Worm (Caenorhabditis elegans) whole organism, young adult: ENCODE data around the gene C17G10.13.
"Not testable (repeated sequence)": the region's sequence is repeated elsewhere in the genome, so short reads cannot be mapped to it uniquely, and the experiment has no call there.

Experiments
- D2030.7 ChIP-seq: fragments of 200-800 bp; sonication (Bioruptor generic); IDR thresholded peaks from 2 replicates; pipeline ENCODE4 v1.3.6; 2022; ENCODE audit warnings: missing genetic modification reagents, missing genetic modification characterization, missing compliant biosample characterization
- F22D6.2 ChIP-seq: sonication (generic microtip); optimal IDR thresholded peaks from 2 replicates; lab custom pipeline; 2016; ENCODE audit warnings: mild to moderate bottlenecking, missing genetic modification characterization, missing compliant biosample characterization
- F23B12.7 ChIP-seq: sonication (generic microtip); optimal IDR thresholded peaks from 2 replicates; lab custom pipeline; 2017; ENCODE audit warnings: missing genetic modification characterization, mild to moderate bottlenecking, missing compliant biosample characterization, antibody characterized with exemption, moderate library complexity; ENCODE audit not compliant: insufficient read depth
- F33H1.4 ChIP-seq: fragments of 200-800 bp; sonication (Bioruptor generic); IDR thresholded peaks from 2 replicates; pipeline ENCODE4 v1.3.6; 2022; ENCODE audit warnings: missing genetic modification reagents, missing genetic modification characterization, missing compliant biosample characterization
- F57C9.4 ChIP-seq: sonication (generic microtip); optimal IDR thresholded peaks from 2 replicates; lab custom pipeline; 2017; ENCODE audit warnings: mild to moderate bottlenecking, missing genetic modification characterization, missing compliant biosample characterization
- T26A5.8 ChIP-seq: sonication (generic microtip); optimal IDR thresholded peaks from 2 replicates; lab custom pipeline; 2016; ENCODE audit warnings: missing genetic modification characterization, missing compliant biosample characterization
- Y67H2A.10 ChIP-seq: fragments of 200-800 bp; sonication (Bioruptor generic); conservative IDR thresholded peaks from 2 replicates; pipeline ENCODE4 v1.3.6; 2022; ENCODE audit warnings: missing genetic modification reagents, missing genetic modification characterization, missing compliant biosample characterization
- aptf-2 ChIP-seq: fragments of 200-800 bp; sonication (Bioruptor generic); conservative IDR thresholded peaks from 2 replicates; pipeline ENCODE4 v1.3.6; 2022; ENCODE audit warnings: missing genetic modification reagents, missing genetic modification characterization, missing compliant biosample characterization
- aptf-3 ChIP-seq: fragments of 200-800 bp; sonication (Bioruptor generic); IDR thresholded peaks from 2 replicates; pipeline ENCODE4 v1.3.6; 2022; ENCODE audit warnings: missing genetic modification characterization, missing compliant biosample characterization
- attf-3 ChIP-seq: fragments of 200-800 bp; sonication (Bioruptor generic); conservative IDR thresholded peaks from 2 replicates; pipeline ENCODE4 v1.3.6; 2022; ENCODE audit warnings: missing genetic modification reagents, missing genetic modification characterization, missing compliant biosample characterization
- attf-5 ChIP-seq: fragments of 200-800 bp; sonication (Bioruptor generic); optimal IDR thresholded peaks from 2 replicates; lab custom pipeline; 2018; ENCODE audit warnings: mild to moderate bottlenecking, missing genetic modification characterization, missing compliant biosample characterization
- attf-6 ChIP-seq: fragments of 200-800 bp; sonication (Bioruptor generic); IDR thresholded peaks from 2 replicates; pipeline ENCODE4 v1.3.6; 2022; ENCODE audit warnings: missing genetic modification reagents, missing genetic modification characterization, missing compliant biosample characterization
- bed-1 ChIP-seq: fragments of 200-800 bp; sonication (Bioruptor generic); IDR thresholded peaks from 2 replicates; pipeline ENCODE4 v1.3.6; 2022; ENCODE audit warnings: missing genetic modification reagents, missing genetic modification characterization, missing compliant biosample characterization
- cebp-2 ChIP-seq: fragments of 200-800 bp; sonication (Bioruptor generic); IDR thresholded peaks from 2 replicates; pipeline ENCODE4 v1.3.6; 2022; ENCODE audit warnings: missing genetic modification characterization, missing compliant biosample characterization
- ceh-100 ChIP-seq: fragments of 200-800 bp; sonication (Bioruptor generic); IDR thresholded peaks from 2 replicates; pipeline ENCODE4 v1.3.6; 2022; ENCODE audit warnings: missing genetic modification reagents, missing genetic modification characterization, missing compliant biosample characterization
- ceh-91 ChIP-seq: fragments of 200-800 bp; sonication (Bioruptor generic); IDR thresholded peaks from 2 replicates; pipeline ENCODE4 v1.3.6; 2022; ENCODE audit warnings: missing genetic modification reagents, missing genetic modification characterization, missing compliant biosample characterization
- dox-1 ChIP-seq: fragments of 200-800 bp; sonication (Bioruptor generic); IDR thresholded peaks from 2 replicates; pipeline ENCODE4 v1.3.6; 2022; ENCODE audit warnings: missing genetic modification reagents, missing genetic modification characterization, missing compliant biosample characterization
- dpff-1 ChIP-seq: sonication (generic microtip); optimal IDR thresholded peaks from 2 replicates; lab custom pipeline; 2017; ENCODE audit warnings: mild to moderate bottlenecking, missing genetic modification characterization, missing compliant biosample characterization
- egl-44 ChIP-seq: fragments of 200-800 bp; sonication (Bioruptor generic); IDR thresholded peaks from 2 replicates; pipeline ENCODE4 v1.3.6; 2022; ENCODE audit warnings: missing genetic modification reagents, missing genetic modification characterization, missing compliant biosample characterization
- egrh-3 ChIP-seq: fragments of 200-800 bp; sonication (Bioruptor generic); IDR thresholded peaks from 2 replicates; pipeline ENCODE4 v1.3.6; 2022; ENCODE audit warnings: missing genetic modification reagents, missing genetic modification characterization, missing compliant biosample characterization
- ekl-4 ChIP-seq: fragments of 200-800 bp; sonication (Bioruptor generic); IDR thresholded peaks from 2 replicates; pipeline ENCODE4 v1.3.6; 2022; ENCODE audit warnings: missing genetic modification reagents, missing genetic modification characterization, missing compliant biosample characterization
- ets-4 ChIP-seq: fragments of 200-800 bp; sonication (Bioruptor generic); optimal IDR thresholded peaks from 2 replicates; lab custom pipeline; 2018; ENCODE audit warnings: mild to moderate bottlenecking, missing genetic modification characterization, missing compliant biosample characterization
- fkh-3 ChIP-seq: sonication (generic microtip); optimal IDR thresholded peaks from 2 replicates; lab custom pipeline; 2016; ENCODE audit warnings: mild to moderate bottlenecking, missing genetic modification characterization, missing compliant biosample characterization
- hsf-1 ChIP-seq: fragments of 200-800 bp; sonication (Bioruptor generic); IDR thresholded peaks from 2 replicates; pipeline ENCODE4 v1.3.6; 2022; ENCODE audit warnings: missing genetic modification reagents, missing genetic modification characterization, missing compliant biosample characterization
- let-607 ChIP-seq, 2 experiments: fragments of 200-800 bp in 1 of 2; sonication (Bioruptor generic) in 1 of 2; sonication (generic microtip) in 1 of 2; optimal IDR thresholded peaks; 2 replicates each; lab custom pipeline; 2016 to 2018; ENCODE audit warnings: mild to moderate bottlenecking in 2 of 2, missing compliant biosample characterization in 2 of 2, missing genetic modification characterization in 2 of 2, moderate library complexity in 2 of 2, missing genotype in 1 of 2
- lin-26 ChIP-seq: fragments of 200-800 bp; sonication (Bioruptor generic); IDR thresholded peaks from 2 replicates; pipeline ENCODE4 v1.3.6; 2022; ENCODE audit warnings: missing genetic modification reagents, missing genetic modification characterization, missing compliant biosample characterization
- lin-54 ChIP-seq: fragments of 200-800 bp; sonication (Bioruptor generic); optimal IDR thresholded peaks from 2 replicates; lab custom pipeline; 2018; ENCODE audit warnings: mild to moderate bottlenecking, missing genetic modification characterization, missing compliant biosample characterization
- lsl-1 ChIP-seq: fragments of 200-800 bp; sonication (Bioruptor generic); optimal IDR thresholded peaks from 2 replicates; lab custom pipeline; 2018; ENCODE audit warnings: mild to moderate bottlenecking, missing genetic modification characterization, moderate library complexity, missing compliant biosample characterization
- madf-6 ChIP-seq: fragments of 200-800 bp; sonication (Bioruptor generic); IDR thresholded peaks from 2 replicates; pipeline ENCODE4 v1.3.6; 2022; ENCODE audit warnings: missing genetic modification reagents, missing genetic modification characterization, missing compliant biosample characterization
- nfyb-1 ChIP-seq: fragments of 200-800 bp; sonication (Bioruptor generic); IDR thresholded peaks from 2 replicates; pipeline ENCODE4 v1.3.6; 2022; ENCODE audit warnings: missing genetic modification reagents, missing genetic modification characterization, missing compliant biosample characterization
- nhr-179 ChIP-seq: sonication (generic microtip); optimal IDR thresholded peaks from 2 replicates; lab custom pipeline; 2016; ENCODE audit warnings: mild to moderate bottlenecking, missing genetic modification characterization, missing compliant biosample characterization
- repo-1 ChIP-seq: sonication (generic microtip); optimal IDR thresholded peaks from 2 replicates; lab custom pipeline; 2017; ENCODE audit warnings: mild to moderate bottlenecking, missing genetic modification characterization, missing compliant biosample characterization
- snpc-1.1 ChIP-seq: sonication (generic microtip); optimal IDR thresholded peaks from 2 replicates; lab custom pipeline; 2017; ENCODE audit warnings: missing genetic modification characterization, mild to moderate bottlenecking, missing compliant biosample characterization, antibody characterized with exemption, moderate library complexity, missing genotype, missing genetic modification reagents; ENCODE audit not compliant: insufficient read depth
- snpc-1.3 ChIP-seq: sonication (generic microtip); optimal IDR thresholded peaks from 2 replicates; lab custom pipeline; 2017; ENCODE audit warnings: missing genetic modification characterization, mild to moderate bottlenecking, missing compliant biosample characterization, antibody characterized with exemption, moderate library complexity, missing genotype, missing genetic modification reagents; ENCODE audit not compliant: insufficient read depth
- unc-62 ChIP-seq: fragments of 150-350 bp; optimal IDR thresholded peaks from 2 replicates; lab custom pipeline; 2014; ENCODE audit warnings: missing biosample characterization, missing genetic modification reagents, missing genetic modification characterization
- ztf-25 ChIP-seq: fragments of 200-800 bp; sonication (Bioruptor generic); IDR thresholded peaks from 2 replicates; pipeline ENCODE4 v1.3.6; 2022; ENCODE audit warnings: missing genetic modification reagents, missing genetic modification characterization, missing compliant biosample characterization

Gene C17G10.13

ce11 chrII:5589690-5590089 is at the start of gene C17G10.13:
Gene C17G10.13 (minus strand): TSS chrII:5589790.
- TF ChIP-seq lin-54 (no peak), egl-44 (no peak), ets-4 (GFP tag; lab: Kevin White, UChicago) (no peak), fkh-3 (tag; lab: Kevin White, UChicago) (no peak), lsl-1 (no peak)

DNA sequence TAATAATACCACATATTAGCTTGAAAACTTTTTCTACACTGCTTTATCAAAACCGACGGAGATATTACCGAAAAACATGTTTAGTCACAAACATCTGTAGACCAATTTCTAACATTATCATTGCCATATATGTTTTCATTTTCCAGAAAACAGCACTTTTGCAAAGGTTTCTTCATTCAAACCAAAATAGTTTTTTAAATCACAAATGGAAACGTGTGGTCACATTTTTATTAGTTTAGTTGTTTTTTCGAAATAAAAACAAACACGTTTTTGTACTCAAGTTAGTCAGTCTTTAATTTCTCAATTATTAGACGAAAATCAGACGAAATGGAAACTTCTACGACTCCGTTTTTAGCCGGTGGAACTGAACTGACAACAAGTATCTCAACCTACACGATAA is 48.5 kb upstream of the C17G10.13 start, which contains the start of gene F59E12.3:
Gene F59E12.3, plus strand, starts transcription at position 301 of the 400 bp plus-strand sequence.
- no peak for TF ChIP-seq lin-26
- TF ChIP-seq ztf-25: no peak
- TF ChIP-seq nhr-179 (tag; lab: Kevin White, UChicago): no peak
- TF ChIP-seq madf-6: no peak
- TF ChIP-seq nfyb-1: no peak
- TF ChIP-seq aptf-3 (GFP tag; lab: Robert Waterston, UW): no peak
- TF ChIP-seq attf-5 (GFP tag; lab: Kevin White, UChicago): no peak
- no peak for TF ChIP-seq unc-62 (GFP tag; lab: Kevin White, UChicago)
- no peak for TF ChIP-seq egrh-3
- no peak for TF ChIP-seq D2030.7 (GFP tag; lab: Robert Waterston, UW)
- TF ChIP-seq ekl-4 (GFP tag; lab: Robert Waterston, UW): no peak
- TF ChIP-seq bed-1: no peak
- no peak for TF ChIP-seq F33H1.4 (GFP tag; lab: Robert Waterston, UW)
- TF ChIP-seq hsf-1 (GFP tag; lab: Robert Waterston, UW): no peak
- TF ChIP-seq dpff-1 (tag; lab: Kevin White, UChicago): no peak
- no peak for TF ChIP-seq aptf-2
- no peak for TF ChIP-seq Y67H2A.10

- TF ChIP-seq ceh-100 (GFP tag; lab: Robert Waterston, UW) (no peak), lin-54 (no peak), attf-6 (no peak), nhr-179 (tag; lab: Kevin White, UChicago) (no peak), ceh-91 (no peak)
Observed at ce11 chrII:5636826-5637225, 47.2 kb upstream of the C17G10.13 start, which contains the start of gene F59E12.8. Gene F59E12.8 (minus strand): TSS chrII:5636926.

DNA sequence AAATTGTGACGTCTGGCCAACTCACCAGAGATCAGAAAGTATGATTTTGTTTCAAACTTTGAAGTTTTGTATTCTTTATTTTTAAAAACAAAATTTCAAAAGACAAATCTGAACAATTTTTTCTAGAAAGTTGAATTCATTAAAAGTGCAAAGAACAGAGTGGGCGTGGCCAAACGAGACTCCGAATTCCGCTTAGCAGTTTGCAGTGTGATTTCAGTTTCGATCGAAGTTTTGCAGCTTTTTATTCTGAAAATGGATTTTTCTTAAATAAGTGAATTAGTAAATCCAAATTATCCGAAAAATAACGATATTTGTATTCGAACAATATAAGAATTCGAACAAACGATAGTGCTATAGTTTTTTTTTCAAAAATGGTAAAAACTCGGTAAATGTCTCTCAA is 43.9 kb upstream of the C17G10.13 start:
- TF ChIP-seq attf-3 (GFP tag; lab: Robert Waterston, UW) (peak; percentile 87), snpc-1.3 (tag; lab: Kevin White, UChicago) (no peak)

- not testable (repeated sequence) for TF ChIP-seq repo-1; dox-1 (GFP tag; lab: Robert Waterston, UW); F57C9.4 (tag; lab: Kevin White, UChicago)
Observed at ce11 chrII:5630851-5631401, 41.3 kb upstream of the C17G10.13 start, which contains the start of the genes F59E12.6 and npl-4.1. Gene F59E12.6 (minus strand): TSS chrII:5630951. Gene npl-4.1 (plus strand): TSS chrII:5631351.

ce11 chrII:5628326-5628818 is 38.8 kb upstream of the C17G10.13 start, which contains the start of gene F59E12.15:
Gene F59E12.15 (minus strand): TSS chrII:5628376.
- no peak for TF ChIP-seq snpc-1.1
- no peak for TF ChIP-seq F23B12.7
- TF ChIP-seq T26A5.8 (tag; lab: Kevin White, UChicago): no peak
- TF ChIP-seq cebp-2 (GFP tag; lab: Robert Waterston, UW): no peak
- no peak for TF ChIP-seq F22D6.2 (tag; lab: Kevin White, UChicago)
- TF ChIP-seq let-607 (tag; optimal IDR thresholded peaks at IDR 0.05; lab: Kevin White, UChicago): no peak
- TF ChIP-seq, all 124 proteins: peak for 0
